Worm (Caenorhabditis elegans) whole organism, L4 larva: Measurements from ENCODE around the gene dohh-1.
A peak's percentile ranks its signal among the peaks of the same experiment; 100 is the strongest.

Experiments
- Y75B8A.6 ChIP-seq: fragments of 200-800 bp; sonication (Bioruptor generic); IDR thresholded peaks from 2 replicates; pipeline ENCODE4 v1.3.6; 2022; ENCODE audit warnings: missing genetic modification reagents, missing genetic modification characterization, missing compliant biosample characterization
- ZK546.5 ChIP-seq, 2 experiments: sonication (generic microtip); optimal IDR thresholded peaks; 2 replicates each; lab custom pipeline; 2017; ENCODE audit warnings: missing biosample characterization in 2 of 2, missing genetic modification characterization in 2 of 2
- aha-1 ChIP-seq: fragments of 150-350 bp; peaks from one replicate; lab custom pipeline; 2014; ENCODE audit warnings: missing biosample characterization, missing genetic modification characterization
- aly-2 ChIP-seq: sonication (generic microtip); optimal IDR thresholded peaks from 2 replicates; lab custom pipeline; 2018; ENCODE audit warnings: missing biosample characterization, missing genetic modification characterization
- ama-1 ChIP-seq: fragments of 150-350 bp; optimal IDR thresholded peaks from 2 replicates; lab custom pipeline; 2014; ENCODE audit warnings: inconsistent platforms, mixed read lengths
- ceh-82 ChIP-seq: sonication (generic microtip); optimal IDR thresholded peaks from 2 replicates; lab custom pipeline; 2017; ENCODE audit warnings: missing biosample characterization, missing genetic modification characterization
- cey-2 ChIP-seq: sonication (generic microtip); optimal IDR thresholded peaks from 3 replicates; lab custom pipeline; 2017; ENCODE audit warnings: missing genetic modification characterization, mild to moderate bottlenecking, missing compliant biosample characterization, antibody characterized with exemption, borderline replicate concordance; ENCODE audit not compliant: insufficient read depth
- daf-16 ChIP-seq, 3 experiments: sonication (generic microtip); optimal IDR thresholded peaks; 2 replicates each; lab custom pipeline; 2016 to 2017; ENCODE audit warnings: missing genetic modification characterization in 3 of 3, missing genetic modification reagents in 3 of 3, mild to moderate bottlenecking in 2 of 3, missing compliant biosample characterization in 2 of 3, missing biosample characterization in 1 of 3, moderate library complexity in 1 of 3
- dmd-9 ChIP-seq: fragments of 200-800 bp; sonication (Bioruptor generic); IDR thresholded peaks from 2 replicates; pipeline ENCODE4 v1.3.6; 2022; ENCODE audit warnings: missing genetic modification reagents, missing genetic modification characterization, missing compliant biosample characterization
- dpl-1 ChIP-seq: fragments of 150-350 bp; optimal IDR thresholded peaks from 2 replicates; lab custom pipeline; 2014; ENCODE audit warnings: missing biosample characterization, missing genetic modification reagents, missing genetic modification characterization
- duxl-1 ChIP-seq: sonication (generic microtip); optimal IDR thresholded peaks from 2 replicates; lab custom pipeline; 2016; ENCODE audit warnings: mild to moderate bottlenecking, missing genetic modification characterization, moderate library complexity, missing compliant biosample characterization; ENCODE audit not compliant: poor library complexity
- dve-1 ChIP-seq: sonication (generic microtip); optimal IDR thresholded peaks from 2 replicates; lab custom pipeline; 2017; ENCODE audit warnings: antibody characterized with exemption, mild to moderate bottlenecking, missing genetic modification characterization, missing compliant biosample characterization; ENCODE audit not compliant: insufficient read depth
- gei-8 ChIP-seq: fragments of 200-800 bp; sonication (Bioruptor generic); optimal IDR thresholded peaks from 2 replicates; lab custom pipeline; 2018; ENCODE audit warnings: mild to moderate bottlenecking, missing genetic modification characterization, missing compliant biosample characterization
- hlh-11 ChIP-seq: fragments of 200-800 bp; sonication (Bioruptor generic); optimal IDR thresholded peaks from 2 replicates; lab custom pipeline; 2018; ENCODE audit warnings: mild to moderate bottlenecking, missing genetic modification characterization, missing compliant biosample characterization
- hlh-30 ChIP-seq: sonication (generic microtip); optimal IDR thresholded peaks from 2 replicates; lab custom pipeline; 2017; ENCODE audit warnings: antibody characterized with exemption, mild to moderate bottlenecking, missing genetic modification characterization, missing compliant biosample characterization; ENCODE audit not compliant: insufficient read depth
- lin-1 ChIP-seq: fragments of 200-800 bp; sonication (Bioruptor generic); IDR thresholded peaks from 2 replicates; pipeline ENCODE4 v1.3.6; 2022; ENCODE audit warnings: missing genetic modification reagents, missing genetic modification characterization, missing compliant biosample characterization
- lin-29 ChIP-seq: fragments of 200-800 bp; sonication (Bioruptor generic); IDR thresholded peaks from 2 replicates; pipeline ENCODE4 v1.3.6; 2022; ENCODE audit warnings: missing genetic modification reagents, missing genetic modification characterization, missing compliant biosample characterization
- lsy-2 ChIP-seq, 2 experiments: fragments of 150-350 bp in 1 of 2; sonication (generic microtip) in 1 of 2; optimal IDR thresholded peaks; 2 replicates each; lab custom pipeline; 2014 to 2017; ENCODE audit warnings: missing biosample characterization in 2 of 2, missing genetic modification characterization in 2 of 2
- madf-5 ChIP-seq, 2 experiments: fragments of 200-800 bp; sonication (Bioruptor generic); IDR thresholded peaks; 2 replicates each; pipeline ENCODE4 v1.3.6; 2022; ENCODE audit warnings: missing compliant biosample characterization in 2 of 2, missing genetic modification characterization in 2 of 2
- madf-9 ChIP-seq: fragments of 200-800 bp; sonication (Bioruptor generic); conservative IDR thresholded peaks from 2 replicates; pipeline ENCODE4 v1.3.6; 2022; ENCODE audit warnings: missing genetic modification reagents, missing genetic modification characterization, missing compliant biosample characterization
- mdl-1 ChIP-seq, 2 experiments: fragments of 150-350 bp in 1 of 2; sonication (generic microtip) in 1 of 2; optimal IDR thresholded peaks; 2 replicates each; lab custom pipeline; 2014 to 2017; ENCODE audit warnings: missing biosample characterization in 2 of 2, missing genetic modification characterization in 2 of 2
- mdt-29 ChIP-seq: fragments of 200-800 bp; sonication (Bioruptor generic); IDR thresholded peaks from 2 replicates; pipeline ENCODE4 v1.3.6; 2022; ENCODE audit warnings: missing genetic modification reagents, missing genetic modification characterization, missing compliant biosample characterization
- mep-1 ChIP-seq: fragments of 150-350 bp; sonication (generic microtip); optimal IDR thresholded peaks from 3 replicates; lab custom pipeline; 2014; ENCODE audit warnings: missing biosample characterization, missing genetic modification characterization
- mxl-3 ChIP-seq: fragments of 200-800 bp; sonication (Bioruptor generic); optimal IDR thresholded peaks from 2 replicates; lab custom pipeline; 2018; ENCODE audit warnings: mild to moderate bottlenecking, missing genetic modification characterization, missing compliant biosample characterization
- nhr-102 ChIP-seq: sonication (generic microtip); optimal IDR thresholded peaks from 2 replicates; lab custom pipeline; 2016; ENCODE audit warnings: mild to moderate bottlenecking, missing genetic modification characterization, moderate library complexity, missing compliant biosample characterization
- nhr-11 ChIP-seq: fragments of 150-350 bp; optimal IDR thresholded peaks from 2 replicates; lab custom pipeline; 2014; ENCODE audit warnings: missing biosample characterization, missing genetic modification characterization
- nhr-48 ChIP-seq: sonication (generic microtip); optimal IDR thresholded peaks from 2 replicates; lab custom pipeline; 2016; ENCODE audit warnings: mild to moderate bottlenecking, missing genetic modification characterization, missing compliant biosample characterization
- rbr-2 ChIP-seq: sonication (generic microtip); optimal IDR thresholded peaks from 2 replicates; lab custom pipeline; 2016; ENCODE audit warnings: missing genotype, missing genetic modification characterization, missing compliant biosample characterization
- saeg-2 ChIP-seq: fragments of 200-800 bp; sonication (Bioruptor generic); IDR thresholded peaks from 2 replicates; pipeline ENCODE4 v1.3.6; 2022; ENCODE audit warnings: missing genetic modification reagents, missing genetic modification characterization, missing compliant biosample characterization
- sdz-12 ChIP-seq: fragments of 200-800 bp; sonication (Bioruptor generic); optimal IDR thresholded peaks from 2 replicates; lab custom pipeline; 2018; ENCODE audit warnings: mild to moderate bottlenecking, missing genetic modification characterization, missing compliant biosample characterization
- set-16 ChIP-seq: fragments of 200-800 bp; sonication (Bioruptor generic); IDR thresholded peaks from 2 replicates; pipeline ENCODE4 v1.3.6; 2022; ENCODE audit warnings: missing genetic modification reagents, missing genetic modification characterization, missing compliant biosample characterization
- snpc-1.2 ChIP-seq: fragments of 200-800 bp; sonication (Bioruptor generic); IDR thresholded peaks from 2 replicates; pipeline ENCODE4 v1.3.6; 2022; ENCODE audit warnings: missing genetic modification reagents, missing genetic modification characterization, missing compliant biosample characterization
- snpc-4 ChIP-seq: fragments of 150-350 bp; optimal IDR thresholded peaks from 2 replicates; lab custom pipeline; 2014; ENCODE audit warnings: missing biosample characterization, missing genetic modification characterization
- tag-97 ChIP-seq: fragments of 200-800 bp; sonication (Bioruptor generic); IDR thresholded peaks from 2 replicates; pipeline ENCODE4 v1.3.6; 2022; ENCODE audit warnings: missing genetic modification characterization, missing compliant biosample characterization
- unc-130 ChIP-seq: sonication (generic microtip); optimal IDR thresholded peaks from 2 replicates; lab custom pipeline; 2016; ENCODE audit warnings: missing genetic modification reagents, missing genetic modification characterization, missing compliant biosample characterization
- unc-62 ChIP-seq, 3 experiments: fragments of 150-350 bp in 1 of 3; sonication (generic microtip); optimal IDR thresholded peaks in 2 of 3; peaks in 1 of 3; 1 replicate in 1 of 3; 2 replicates in 2 of 3; lab custom pipeline; 2014 to 2017; ENCODE audit warnings: missing biosample characterization in 3 of 3, missing genetic modification characterization in 3 of 3, missing genetic modification reagents in 3 of 3, missing genotype in 1 of 3
- vab-7 ChIP-seq: fragments of 200-800 bp; sonication (Bioruptor generic); IDR thresholded peaks from 2 replicates; pipeline ENCODE4 v1.3.6; 2022; ENCODE audit warnings: missing genetic modification reagents, missing genetic modification characterization, missing compliant biosample characterization
- zip-11 ChIP-seq: fragments of 200-800 bp; sonication (Bioruptor generic); IDR thresholded peaks from 2 replicates; pipeline ENCODE4 v1.3.6; 2022; ENCODE audit warnings: missing genetic modification characterization, missing compliant biosample characterization
- ztf-7 ChIP-seq: fragments of 150-350 bp; optimal IDR thresholded peaks from 2 replicates; lab custom pipeline; 2014; ENCODE audit warnings: missing biosample characterization, missing genetic modification characterization

Gene dohh-1

DNA sequence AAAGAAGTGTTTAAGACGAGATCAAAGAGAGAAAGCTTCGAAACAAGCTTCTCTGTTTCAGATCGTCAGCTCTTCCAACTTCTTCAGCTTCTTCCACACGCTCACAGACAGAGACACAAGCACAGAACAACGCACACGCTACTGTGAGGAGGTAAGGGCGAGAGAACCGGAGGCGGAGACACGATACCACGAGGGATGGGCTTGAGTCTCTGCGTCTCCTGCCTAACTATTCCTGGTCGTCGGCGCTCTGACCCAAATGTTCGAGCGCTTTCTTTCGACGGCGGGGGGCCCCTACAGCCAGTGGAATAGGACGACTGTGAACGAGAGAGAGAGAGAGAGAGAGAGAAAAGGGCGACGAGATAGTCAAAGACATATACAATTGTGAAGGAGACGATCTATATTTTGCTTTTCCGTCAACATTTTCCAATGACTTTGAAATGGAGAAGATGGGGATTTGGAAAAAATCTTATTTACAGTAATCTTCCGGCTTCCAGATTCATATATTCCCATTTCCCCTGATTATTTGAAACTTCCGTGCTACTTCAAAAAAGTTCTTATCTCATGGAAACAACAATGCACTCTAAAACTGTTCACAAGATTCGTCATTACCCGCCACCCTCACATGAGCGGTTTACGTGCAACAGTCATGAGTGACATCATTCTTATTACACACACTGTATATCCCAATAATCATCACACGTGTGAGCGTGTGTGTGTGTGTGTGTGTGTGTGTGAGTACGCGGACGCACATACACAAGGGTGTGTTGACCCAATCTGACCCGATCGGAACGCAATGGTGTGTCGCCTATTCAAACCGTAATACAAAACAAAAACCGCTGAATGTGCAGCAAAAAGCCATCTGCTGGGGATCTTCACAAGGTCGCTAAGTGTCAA lies 30.7 kb upstream of the dohh-1 start (continued):
- TF ChIP-seq ZK546.5 (tag; optimal IDR thresholded peaks at IDR 0.05; lab: Kevin White, UChicago) (no peak), unc-130 (GFP tag; lab: Kevin White, UChicago) (peak; percentile 16), lin-29 (no peak), zip-11 (GFP tag; lab: Robert Waterston, UW) (no peak), tag-97 (GFP tag; lab: Robert Waterston, UW) (no peak), dpl-1 (GFP tag; lab: Kevin White, UChicago) (peak; percentile 48), nhr-102 (tag; lab: Kevin White, UChicago) (peak; percentile 32), cey-2 (tag; lab: Kevin White, UChicago) (peak; percentile 69), vab-7 (GFP tag; lab: Robert Waterston, UW) (0 out of 2 replicates have a peak, but pooled peaks have one; percentile 20), dve-1 (tag; lab: Kevin White, UChicago) (peak; percentile 71), nhr-48 (tag; lab: Kevin White, UChicago) (peak; percentile 74), mxl-3 (GFP tag; lab: Kevin White, UChicago) (peak; percentile 85), ceh-82 (no peak), duxl-1 (tag; lab: Kevin White, UChicago) (peak; percentile 4), saeg-2 (GFP tag; lab: Robert Waterston, UW) (0 out of 2 replicates have a peak, but pooled peaks have one; percentile 28), dmd-9 (GFP tag; lab: Robert Waterston, UW) (0 out of 2 replicates have a peak, but pooled peaks have one; percentile 59), snpc-1.2 (peak; percentile 54; the same call in 1 of the 2 replicates), set-16 (GFP tag; lab: Robert Waterston, UW) (peak; percentile 96)

DNA sequence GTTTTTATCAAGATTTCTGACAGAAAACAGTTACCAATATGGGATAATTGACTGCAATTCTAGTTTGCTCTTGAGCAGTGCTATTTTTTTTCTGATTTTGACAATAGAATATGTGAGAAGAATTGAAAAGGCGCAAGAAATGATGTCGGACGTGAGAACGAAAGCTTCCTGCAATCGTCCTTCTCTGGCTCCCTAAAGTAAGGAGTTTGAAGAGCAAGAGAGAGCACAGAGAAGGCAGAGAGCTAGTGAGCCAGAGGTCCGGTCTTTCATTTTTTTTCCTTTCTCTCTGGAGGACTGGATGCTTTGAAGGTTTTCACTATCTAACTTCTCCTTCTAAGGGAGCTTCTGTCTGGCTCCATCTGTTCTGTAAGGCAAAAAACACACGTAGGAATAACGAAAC lies 29.6 kb upstream of the dohh-1 start:
- TF ChIP-seq unc-62 (GFP tag; optimal IDR thresholded peaks at IDR 0.05 in 1 of 2; lab: Kevin White, UChicago) (peak in 1 of 2 experiments; percentile 84), unc-62 (tag; optimal IDR thresholded peaks at IDR 0.05; lab: Kevin White, UChicago) (no peak), snpc-1.2 (0 out of 2 replicates have a peak, but pooled peaks have one; percentile 7), daf-16 (GFP tag; optimal IDR thresholded peaks at IDR 0.05; lab: Kevin White, UChicago) (no peak), daf-16 (tag; optimal IDR thresholded peaks at IDR 0.05; lab: Kevin White, UChicago) (peak; percentile 16), Y75B8A.6 (GFP tag; lab: Robert Waterston, UW) (no peak), aha-1 (tag; lab: Kevin White, UChicago) (peak; percentile 98), sdz-12 (GFP tag; lab: Kevin White, UChicago) (no peak), ztf-7 (tag; lab: Kevin White, UChicago) (no peak), aly-2 (tag; lab: Kevin White, UChicago) (no peak), lsy-2 (tag; optimal IDR thresholded peaks at IDR 0.05; lab: Kevin White, UChicago) (peak in 1 of 2 experiments; percentile 27), set-16 (GFP tag; lab: Robert Waterston, UW) (peak; percentile 37; the same call in 1 of the 2 replicates), snpc-4 (tag; lab: Kevin White, UChicago) (no peak), mdt-29 (0 out of 2 replicates have a peak, but pooled peaks have one; percentile 36), ama-1 (lab: Kevin White, UChicago) (peak; percentile 73)

DNA sequence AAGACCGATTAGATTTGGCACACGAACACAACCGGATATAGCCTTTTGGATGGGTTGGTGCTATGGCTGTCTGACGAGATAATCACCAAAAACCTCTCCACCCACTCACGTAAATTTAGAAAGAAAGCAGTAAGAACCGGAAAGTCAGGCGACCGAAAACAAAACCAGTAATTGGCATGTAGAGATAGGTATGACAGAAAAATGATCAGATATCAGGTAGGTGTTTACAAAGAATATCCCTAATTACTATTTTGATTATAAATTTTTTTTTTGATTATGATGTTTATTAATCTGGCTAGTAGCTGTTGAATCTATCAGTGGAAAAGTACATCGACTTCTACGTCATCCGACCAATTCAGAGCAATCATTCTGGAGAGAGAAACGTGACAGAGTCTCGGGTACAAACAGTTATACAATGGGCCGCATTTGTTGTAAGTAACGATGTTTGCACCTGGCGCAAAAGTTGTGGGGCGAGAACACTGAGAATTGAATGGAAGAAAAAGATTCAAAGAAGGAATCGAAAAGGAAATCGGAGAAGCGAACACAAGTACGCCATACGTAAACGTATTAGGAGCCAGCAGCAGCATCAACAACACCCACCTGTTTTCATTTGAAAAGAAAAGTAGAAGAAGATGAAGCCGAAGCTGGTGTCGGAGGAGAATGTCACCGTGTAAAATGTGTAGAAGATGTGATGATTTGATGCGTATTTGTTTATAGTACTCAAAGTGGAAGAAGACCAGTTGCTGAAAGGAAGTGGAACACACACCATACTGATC lies 28.7 kb upstream of the dohh-1 start:
- peak in 1 of 2 experiments; percentile 91 for TF ChIP-seq unc-62 (GFP tag; optimal IDR thresholded peaks at IDR 0.05 in 1 of 2; lab: Kevin White, UChicago)
- no peak for TF ChIP-seq unc-62 (tag; optimal IDR thresholded peaks at IDR 0.05; lab: Kevin White, UChicago)
- peak; percentile 92 for TF ChIP-seq aha-1 (tag; lab: Kevin White, UChicago)
- TF ChIP-seq mdl-1 (tag; optimal IDR thresholded peaks at IDR 0.05; lab: Kevin White, UChicago): peak in 1 of 2 experiments; percentile 15
- peak; percentile 14 for TF ChIP-seq hlh-30 (tag; lab: Kevin White, UChicago)
- peak; percentile 31 for TF ChIP-seq mep-1 (tag; lab: Kevin White, UChicago)
- TF ChIP-seq ama-1 (lab: Kevin White, UChicago): peak; percentile 79
- peak; percentile 25 for TF ChIP-seq nhr-11 (tag; lab: Kevin White, UChicago)
- TF ChIP-seq rbr-2: peak; percentile 14
- TF ChIP-seq madf-9: 0 out of 2 replicates have a peak, but pooled peaks have one; percentile 16
- no peak for TF ChIP-seq gei-8 (GFP tag; lab: Kevin White, UChicago)
- TF ChIP-seq hlh-11 (tag; lab: Kevin White, UChicago): no peak
- TF ChIP-seq madf-5 (GFP tag; IDR thresholded peaks at IDR 0.05; lab: Robert Waterston, UW): 0 out of 4 replicates have a peak, but pooled peaks of 1 of the 2 experiments have one; percentile 7
- no peak for TF ChIP-seq lin-1 (GFP tag; lab: Robert Waterston, UW)
